Worm (Caenorhabditis elegans) whole organism, mixed stage, embryonic: Measurements from ENCODE around the gene ugt-6.
A peak's percentile ranks its signal among the peaks of the same experiment; 100 is the strongest.

Experiments
- bed-3 ChIP-seq: fragments of 200-800 bp; sonication (Bioruptor generic); optimal IDR thresholded peaks from 3 replicates; lab custom pipeline; 2018; ENCODE audit warnings: mild to moderate bottlenecking, missing genetic modification characterization, moderate library complexity, missing compliant biosample characterization
- blmp-1 ChIP-seq: fragments of 150-350 bp; optimal IDR thresholded peaks from 2 replicates; lab custom pipeline; 2014; ENCODE audit warnings: missing biosample characterization, missing genetic modification characterization
- ceh-39 ChIP-seq: fragments of 150-350 bp; optimal IDR thresholded peaks from 2 replicates; lab custom pipeline; 2014; ENCODE audit warnings: missing biosample characterization, missing genetic modification characterization
- ceh-43 ChIP-seq: fragments of 200-800 bp; sonication (Bioruptor generic); optimal IDR thresholded peaks from 2 replicates; lab custom pipeline; 2018; ENCODE audit warnings: mild to moderate bottlenecking, missing genetic modification characterization, moderate library complexity, missing compliant biosample characterization
- ceh-83 ChIP-seq: fragments of 200-800 bp; sonication (Bioruptor generic); optimal IDR thresholded peaks from 2 replicates; lab custom pipeline; 2018; ENCODE audit warnings: mild to moderate bottlenecking, missing genetic modification characterization, missing compliant biosample characterization
- ces-1 ChIP-seq: fragments of 150-350 bp; optimal IDR thresholded peaks from 2 replicates; lab custom pipeline; 2014; ENCODE audit warnings: missing biosample characterization, missing genetic modification reagents, missing genetic modification characterization
- cnd-1 ChIP-seq: fragments of 200-800 bp; sonication (Bioruptor generic); optimal IDR thresholded peaks from 2 replicates; lab custom pipeline; 2018; ENCODE audit warnings: mild to moderate bottlenecking, missing genetic modification characterization, missing compliant biosample characterization
- drap-1 ChIP-seq: fragments of 200-800 bp; sonication (Bioruptor generic); optimal IDR thresholded peaks from 3 replicates; lab custom pipeline; 2018; ENCODE audit warnings: mild to moderate bottlenecking, missing genetic modification characterization, missing compliant biosample characterization
- elt-1 ChIP-seq: sonication (generic microtip); optimal IDR thresholded peaks from 2 replicates; lab custom pipeline; 2017; ENCODE audit warnings: missing genetic modification characterization, mild to moderate bottlenecking, missing compliant biosample characterization, antibody characterized with exemption, moderate library complexity, borderline replicate concordance; ENCODE audit not compliant: insufficient read depth
- flh-1 ChIP-seq: fragments of 200-800 bp; sonication (Bioruptor generic); optimal IDR thresholded peaks from 2 replicates; lab custom pipeline; 2018; ENCODE audit warnings: mild to moderate bottlenecking, missing genetic modification characterization, moderate library complexity, missing compliant biosample characterization
- ham-2 ChIP-seq: fragments of 200-800 bp; sonication (Bioruptor generic); optimal IDR thresholded peaks from 2 replicates; lab custom pipeline; 2018; ENCODE audit warnings: mild to moderate bottlenecking, missing genetic modification characterization, missing compliant biosample characterization
- hlh-1 ChIP-seq: fragments of 150-350 bp; optimal IDR thresholded peaks from 2 replicates; lab custom pipeline; 2014; ENCODE audit warnings: missing biosample characterization, missing genetic modification reagents, missing genetic modification characterization
- lin-13 ChIP-seq: fragments of 150-350 bp; optimal IDR thresholded peaks from 2 replicates; lab custom pipeline; 2014; ENCODE audit warnings: missing biosample characterization, missing genetic modification characterization
- lin-32 ChIP-seq: fragments of 200-800 bp; sonication (Bioruptor generic); optimal IDR thresholded peaks from 2 replicates; lab custom pipeline; 2018; ENCODE audit warnings: mild to moderate bottlenecking, missing genetic modification characterization, missing compliant biosample characterization
- lsy-2 ChIP-seq: fragments of 150-350 bp; optimal IDR thresholded peaks from 2 replicates; lab custom pipeline; 2014; ENCODE audit warnings: missing biosample characterization, missing genetic modification characterization
- mab-5 ChIP-seq: fragments of 150-350 bp; optimal IDR thresholded peaks from 2 replicates; lab custom pipeline; 2014; ENCODE audit warnings: missing biosample characterization, missing genetic modification characterization
- mep-1 ChIP-seq: fragments of 150-350 bp; optimal IDR thresholded peaks from 2 replicates; lab custom pipeline; 2017; ENCODE audit warnings: missing biosample characterization, missing genetic modification reagents, missing genetic modification characterization, inconsistent platforms
- mls-2 ChIP-seq: sonication (generic microtip); optimal IDR thresholded peaks from 2 replicates; lab custom pipeline; 2016; ENCODE audit warnings: mild to moderate bottlenecking, missing genetic modification characterization, moderate library complexity, missing compliant biosample characterization
- nhr-12 ChIP-seq: fragments of 150-350 bp; optimal IDR thresholded peaks from 2 replicates; lab custom pipeline; 2014; ENCODE audit warnings: missing biosample characterization, missing genetic modification characterization
- nhr-2 ChIP-seq: fragments of 150-350 bp; optimal IDR thresholded peaks from 2 replicates; lab custom pipeline; 2014; ENCODE audit warnings: missing biosample characterization, missing genetic modification characterization
- nhr-237 ChIP-seq: fragments of 150-350 bp; optimal IDR thresholded peaks from 2 replicates; lab custom pipeline; 2014; ENCODE audit warnings: missing biosample characterization, missing genetic modification characterization
- nhr-28 ChIP-seq: fragments of 150-350 bp; optimal IDR thresholded peaks from 2 replicates; lab custom pipeline; 2014; ENCODE audit warnings: missing biosample characterization, missing genetic modification characterization
- nhr-76 ChIP-seq: sonication (generic microtip); optimal IDR thresholded peaks from 2 replicates; lab custom pipeline; 2017; ENCODE audit warnings: missing biosample characterization, missing genetic modification characterization
- sem-2 ChIP-seq: fragments of 200-800 bp; sonication (Bioruptor generic); optimal IDR thresholded peaks from 2 replicates; lab custom pipeline; 2018; ENCODE audit warnings: mild to moderate bottlenecking, missing genetic modification characterization, missing compliant biosample characterization
- snpc-4 ChIP-seq: fragments of 150-350 bp; optimal IDR thresholded peaks from 2 replicates; lab custom pipeline; 2014; ENCODE audit warnings: missing biosample characterization, missing genetic modification characterization
- sptf-1 ChIP-seq: sonication (generic microtip); optimal IDR thresholded peaks from 2 replicates; lab custom pipeline; 2017; ENCODE audit warnings: mild to moderate bottlenecking, missing genetic modification characterization, moderate library complexity, missing compliant biosample characterization
- tbx-8 ChIP-seq: fragments of 200-800 bp; sonication (Bioruptor generic); optimal IDR thresholded peaks from 2 replicates; lab custom pipeline; 2018; ENCODE audit warnings: mild to moderate bottlenecking, missing genetic modification characterization, moderate library complexity, missing compliant biosample characterization
- unc-120 ChIP-seq: sonication (generic microtip); optimal IDR thresholded peaks from 2 replicates; lab custom pipeline; 2017; ENCODE audit warnings: missing genetic modification characterization, missing compliant biosample characterization; ENCODE audit not compliant: poor library complexity, severe bottlenecking
- unc-39 ChIP-seq: fragments of 150-350 bp; optimal IDR thresholded peaks from 2 replicates; lab custom pipeline; 2014; ENCODE audit warnings: missing biosample characterization, missing genetic modification characterization
- unc-62 ChIP-seq: fragments of 150-350 bp; optimal IDR thresholded peaks from 2 replicates; lab custom pipeline; 2014; ENCODE audit warnings: missing biosample characterization, missing genetic modification reagents, missing genetic modification characterization
- zip-8 ChIP-seq: fragments of 150-350 bp; optimal IDR thresholded peaks from 2 replicates; lab custom pipeline; 2014; ENCODE audit warnings: missing biosample characterization, missing genetic modification characterization

Gene ugt-6

ce11 chrV:12819792-12820453, 21.9 kb upstream of the ugt-6 start, which contains the start of the genes ZC443.4 and ugt-18:
ZC443.4 (minus strand) TSS chrV:12819886.
ugt-18 (plus strand) TSS chrV:12820260.
- TF ChIP-seq elt-1 (tag; lab: Kevin White, UChicago) = no peak
- no peak for TF ChIP-seq nhr-237
- TF ChIP-seq sem-2 (GFP tag; lab: Kevin White, UChicago) = no peak
- no peak for TF ChIP-seq nhr-12 (tag; lab: Kevin White, UChicago)
- no peak for TF ChIP-seq cnd-1
- no peak for TF ChIP-seq lin-13 (tag; lab: Kevin White, UChicago)
- TF ChIP-seq snpc-4 = no peak
- TF ChIP-seq mep-1 (tag; lab: Kevin White, UChicago) = no peak
- TF ChIP-seq zip-8 (tag; lab: Kevin White, UChicago) = no peak
- no peak for TF ChIP-seq unc-62 (GFP tag; lab: Kevin White, UChicago)
- TF ChIP-seq unc-120 (tag; lab: Kevin White, UChicago) = no peak
- TF ChIP-seq nhr-76 (tag; lab: Kevin White, UChicago) = no peak
- no peak for TF ChIP-seq blmp-1 (tag; lab: Kevin White, UChicago)
- no peak for TF ChIP-seq bed-3 (GFP tag; lab: Kevin White, UChicago)
- TF ChIP-seq mab-5 = no peak
- TF ChIP-seq tbx-8 (GFP tag; lab: Kevin White, UChicago) = no peak

ce11 chrV:12819155-12819554, 21.1 kb upstream of the ugt-6 start:
- TF ChIP-seq ceh-83 (GFP tag; lab: Kevin White, UChicago) = no peak
- no peak for TF ChIP-seq sptf-1 (tag; lab: Kevin White, UChicago)
- no peak for TF ChIP-seq hlh-1 (tag; lab: Kevin White, UChicago)
- TF ChIP-seq ham-2 = peak; percentile 20
- TF ChIP-seq nhr-12 (tag; lab: Kevin White, UChicago) = no peak
- TF ChIP-seq unc-39 (tag; lab: Kevin White, UChicago) = no peak
- no peak for TF ChIP-seq unc-62 (GFP tag; lab: Kevin White, UChicago)

DNA sequence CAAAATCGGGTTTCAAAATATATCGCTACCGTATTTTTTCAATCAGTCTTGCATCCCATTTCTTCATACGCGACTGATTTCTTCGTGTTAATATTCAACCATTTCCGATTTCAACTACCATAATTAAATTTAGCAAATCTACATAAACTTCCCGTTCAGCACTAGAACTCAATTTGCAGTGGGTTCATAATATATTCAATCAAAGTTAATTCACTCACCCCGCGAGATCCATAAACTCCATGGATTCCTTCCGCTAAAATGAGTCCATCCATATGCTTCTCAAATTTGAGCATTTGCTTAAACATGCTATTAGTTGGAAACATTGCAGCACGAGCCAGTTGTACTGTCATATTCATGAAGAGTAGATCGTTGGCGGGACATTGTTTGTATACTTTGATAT, 20.5 kb upstream of the ugt-6 start:
- TF ChIP-seq ceh-43 (GFP tag; lab: Kevin White, UChicago) (no peak), ces-1 (GFP tag; lab: Kevin White, UChicago) (peak; percentile 96), cnd-1 (no peak)
- TF ChIP-seq, all 35 proteins: peak for 1

DNA sequence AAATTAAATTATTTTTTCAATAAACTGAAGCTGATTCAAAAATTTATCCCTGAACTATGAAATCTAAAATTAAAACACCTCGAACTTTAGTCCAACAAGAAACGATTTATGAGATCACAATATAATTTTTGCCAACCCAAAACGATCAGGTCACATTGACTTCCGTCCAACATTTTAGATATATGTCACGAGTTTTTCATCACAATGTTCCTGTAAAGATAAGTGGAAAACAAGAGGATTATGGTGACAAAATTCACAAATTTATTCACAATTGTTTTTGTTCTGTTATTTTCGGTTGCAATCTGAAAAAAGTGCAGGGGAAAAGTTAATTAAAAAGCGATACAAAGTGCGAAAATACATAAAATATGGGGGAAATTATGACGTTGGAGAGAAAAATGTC, 18.6 kb upstream of the ugt-6 start:
- TF ChIP-seq ceh-83 (GFP tag; lab: Kevin White, UChicago) = no peak
- TF ChIP-seq unc-39 (tag; lab: Kevin White, UChicago) = no peak
- no peak for TF ChIP-seq ceh-43 (GFP tag; lab: Kevin White, UChicago)
- TF ChIP-seq nhr-12 (tag; lab: Kevin White, UChicago) = no peak
- TF ChIP-seq nhr-76 (tag; lab: Kevin White, UChicago) = no peak
- TF ChIP-seq nhr-2 (tag; lab: Kevin White, UChicago) = no peak
- no peak for TF ChIP-seq drap-1 (GFP tag; lab: Kevin White, UChicago)
- no peak for TF ChIP-seq tbx-8 (GFP tag; lab: Kevin White, UChicago)
- TF ChIP-seq mep-1 (tag; lab: Kevin White, UChicago) = no peak
- TF ChIP-seq nhr-237 = no peak
- TF ChIP-seq flh-1 = no peak
- no peak for TF ChIP-seq ham-2
- no peak for TF ChIP-seq bed-3 (GFP tag; lab: Kevin White, UChicago)
- no peak for TF ChIP-seq unc-62 (GFP tag; lab: Kevin White, UChicago)
- TF ChIP-seq lin-32 = no peak
- TF ChIP-seq unc-120 (tag; lab: Kevin White, UChicago) = no peak
- TF ChIP-seq ceh-39 (tag; lab: Kevin White, UChicago) = no peak
- no peak for TF ChIP-seq nhr-28 (tag; lab: Kevin White, UChicago)

DNA sequence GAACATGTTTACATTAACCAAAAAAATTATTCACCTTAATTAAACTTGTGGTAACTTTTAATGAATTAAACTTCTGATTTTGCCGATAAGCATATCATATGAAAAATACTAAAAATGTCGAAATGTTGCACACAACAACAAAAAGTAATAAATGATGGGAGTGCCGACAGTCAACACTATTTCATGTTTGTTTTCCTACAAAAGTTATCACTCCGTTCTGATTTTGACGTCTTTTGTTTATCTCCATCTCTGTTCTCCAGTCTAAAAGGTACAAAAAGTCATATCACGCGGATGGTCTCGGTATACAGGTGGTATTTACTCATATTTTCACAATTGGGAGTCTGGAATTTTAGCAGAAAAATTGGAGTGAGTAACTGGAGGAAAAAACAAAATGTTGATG, 17.4 kb upstream of the ugt-6 start:
- TF ChIP-seq snpc-4 (no peak), bed-3 (GFP tag; lab: Kevin White, UChicago) (no peak), ceh-83 (GFP tag; lab: Kevin White, UChicago) (no peak), lsy-2 (tag; lab: Kevin White, UChicago) (no peak), elt-1 (tag; lab: Kevin White, UChicago) (no peak), flh-1 (no peak), cnd-1 (no peak), hlh-1 (tag; lab: Kevin White, UChicago) (no peak), drap-1 (GFP tag; lab: Kevin White, UChicago) (no peak), nhr-2 (tag; lab: Kevin White, UChicago) (no peak), blmp-1 (tag; lab: Kevin White, UChicago) (no peak), ces-1 (GFP tag; lab: Kevin White, UChicago) (no peak), ceh-39 (tag; lab: Kevin White, UChicago) (no peak), mls-2 (tag; lab: Kevin White, UChicago) (no peak), ceh-43 (GFP tag; lab: Kevin White, UChicago) (no peak), zip-8 (tag; lab: Kevin White, UChicago) (no peak), unc-39 (tag; lab: Kevin White, UChicago) (no peak), nhr-12 (tag; lab: Kevin White, UChicago) (no peak), lin-32 (no peak)
